Fruit fly (Drosophila melanogaster): Measurements from ENCODE around the gene Prosbeta7.
A peak's percentile ranks its signal among the peaks of the same experiment; 100 is the strongest.

Prosbeta7 gene

dm6 chr3R:5319059-5319785 is 38.9 kb downstream of the Prosbeta7 start (continued):
- TF ChIP-seq danr (GFP tag; IDR thresholded peaks at IDR 0.05) = no peak
- peak in 1 of 2 experiments; percentile 57 for TF ChIP-seq eve (GFP tag; optimal IDR thresholded peaks at IDR 0.05)
- TF ChIP-seq btn (GFP tag; optimal IDR thresholded peaks at IDR 0.05) = no peak
- no peak for TF ChIP-seq CG10321 (GFP tag; IDR thresholded peaks at IDR 0.05)
- no peak for TF ChIP-seq HLHmδ (GFP tag; optimal IDR thresholded peaks at IDR 0.05)
- no peak for TF ChIP-seq tap (tag; optimal IDR thresholded peaks at IDR 0.05)
- TF ChIP-seq fu2 (GFP tag; optimal IDR thresholded peaks at IDR 0.05) = no peak
- TF ChIP-seq CG2129 (GFP tag; IDR thresholded peaks at IDR 0.05; ENCODE audit: partially characterized antibody) = no peak
- TF ChIP-seq gsb (GFP tag; IDR thresholded peaks at IDR 0.05) = no peak
- peak; percentile 45 for TF ChIP-seq Vsx1 (GFP tag; optimal IDR thresholded peaks at IDR 0.05)
- TF ChIP-seq pros (GFP tag; optimal IDR thresholded peaks at IDR 0.05) = peak; percentile 5
- TF ChIP-seq Side (GFP tag; optimal IDR thresholded peaks at IDR 0.05) = peak; percentile 46
- TF ChIP-seq unc-4 (GFP tag; IDR thresholded peaks at IDR 0.05; ENCODE audit: partially characterized antibody) = no peak
- peak; percentile 31 for TF ChIP-seq CG12391 (tag; optimal IDR thresholded peaks at IDR 0.05)
- peak; percentile 0 for TF ChIP-seq CG1603 (tag; optimal IDR thresholded peaks at IDR 0.05)
- no peak for TF ChIP-seq her (GFP tag; optimal IDR thresholded peaks at IDR 0.05)
- peak; percentile 29 for TF ChIP-seq CG17829 (tag; optimal IDR thresholded peaks at IDR 0.05)
- peak; percentile 60 for TF ChIP-seq CG18262 (tag; optimal IDR thresholded peaks at IDR 0.05)
- TF ChIP-seq Dad (GFP tag; optimal IDR thresholded peaks at IDR 0.05) = no peak
- TF ChIP-seq CG11093 (GFP tag; IDR thresholded peaks at IDR 0.05) = no peak
- no peak for TF ChIP-seq CG11085 (GFP tag; IDR thresholded peaks at IDR 0.05)
- peak; percentile 6 for TF ChIP-seq tin (GFP tag; optimal IDR thresholded peaks at IDR 0.05)
- no peak for TF ChIP-seq ftz-f1 (GFP tag; optimal IDR thresholded peaks at IDR 0.05)
- peak; percentile 23 for TF ChIP-seq sd (tag; optimal IDR thresholded peaks at IDR 0.05)
- no peak for TF ChIP-seq CG5953 (GFP tag; IDR thresholded peaks at IDR 0.05)
- peak; percentile 11 for TF ChIP-seq dmrt99B (tag; optimal IDR thresholded peaks at IDR 0.05)
- TF ChIP-seq CG8290 (GFP tag; optimal IDR thresholded peaks at IDR 0.05) = no peak
- TF ChIP-seq CG8290 (tag; optimal IDR thresholded peaks at IDR 0.05) = peak in 1 of 2 experiments; percentile 74
- TF ChIP-seq bbx (GFP tag; IDR thresholded peaks at IDR 0.05; ENCODE audit: partially characterized antibody) = no peak
- no peak for TF ChIP-seq Lim3 (GFP tag; IDR thresholded peaks at IDR 0.05)
- no peak for TF ChIP-seq nmo (GFP tag; optimal IDR thresholded peaks at IDR 0.05)
- TF ChIP-seq CG12769 (tag; optimal IDR thresholded peaks at IDR 0.05) = no peak
- TF ChIP-seq CG6854 (GFP tag; optimal IDR thresholded peaks at IDR 0.05) = peak; percentile 34
- 0 out of 3 replicates have a peak, but pooled peaks have one; percentile 42 for TF ChIP-seq z (GFP tag; IDR thresholded peaks at IDR 0.05)
- TF ChIP-seq CG34376 (GFP tag; optimal IDR thresholded peaks at IDR 0.05) = no peak
- no peak for TF ChIP-seq Dek (tag; optimal IDR thresholded peaks at IDR 0.05)
- no peak for TF ChIP-seq Gug (GFP tag; IDR thresholded peaks at IDR 0.05)
- no peak for TF ChIP-seq CG4820 (GFP tag; optimal IDR thresholded peaks at IDR 0.05)
- TF ChIP-seq CG18619 (GFP tag; optimal IDR thresholded peaks at IDR 0.05) = peak; percentile 39
- TF ChIP-seq HLH4C (GFP tag; IDR thresholded peaks at IDR 0.05; ENCODE audit: partially characterized antibody) = no peak
- no peak for TF ChIP-seq vvl (GFP tag; IDR thresholded peaks at IDR 0.05)
- peak in 1 of 2 experiments; percentile 59 for TF ChIP-seq bsh (GFP tag; optimal IDR thresholded peaks at IDR 0.05)
- TF ChIP-seq Fer3 (tag; optimal IDR thresholded peaks at IDR 0.05) = peak; percentile 4
- no peak for TF ChIP-seq CG1832 (GFP tag; optimal IDR thresholded peaks at IDR 0.05)
- TF ChIP-seq Hr39 (optimal IDR thresholded peaks at IDR 0.05) = no peak
- TF ChIP-seq CG7372 (GFP tag; IDR thresholded peaks at IDR 0.05) = no peak
- TF ChIP-seq Dref (GFP tag; IDR thresholded peaks at IDR 0.05) = no peak
- peak; percentile 53; the same call in 2 of the 3 replicates for TF ChIP-seq ci (GFP tag; IDR thresholded peaks at IDR 0.05)
- TF ChIP-seq CG18599 (GFP tag; optimal IDR thresholded peaks at IDR 0.05) = peak; percentile 55
- TF ChIP-seq MESR4 (GFP tag; optimal IDR thresholded peaks at IDR 0.05) = no peak
